Worm (Caenorhabditis elegans) whole organism, L4 larva: Measurements from ENCODE around the gene Y39A3CL.7.

Experiments
- F37D6.2 ChIP-seq: sonication (generic microtip); optimal IDR thresholded peaks from 2 replicates; lab custom pipeline; 2016; ENCODE audit warnings: mild to moderate bottlenecking, missing genetic modification characterization, missing compliant biosample characterization
- F49E8.2 ChIP-seq: sonication (generic microtip); optimal IDR thresholded peaks from 2 replicates; lab custom pipeline; 2016; ENCODE audit warnings: missing compliant biosample characterization, mild to moderate bottlenecking, missing genetic modification characterization, borderline replicate concordance
- Y48G9A.11 ChIP-seq: fragments of 200-800 bp; sonication (Bioruptor generic); IDR thresholded peaks from 2 replicates; pipeline ENCODE4 v1.3.6; 2022; ENCODE audit warnings: missing genetic modification reagents, missing genetic modification characterization, missing compliant biosample characterization
- Y75B8A.6 ChIP-seq: fragments of 200-800 bp; sonication (Bioruptor generic); IDR thresholded peaks from 2 replicates; pipeline ENCODE4 v1.3.6; 2022; ENCODE audit warnings: missing genetic modification reagents, missing genetic modification characterization, missing compliant biosample characterization
- aha-1 ChIP-seq: fragments of 150-350 bp; peaks from one replicate; lab custom pipeline; 2014; ENCODE audit warnings: missing biosample characterization, missing genetic modification characterization
- ama-1 ChIP-seq: fragments of 150-350 bp; optimal IDR thresholded peaks from 2 replicates; lab custom pipeline; 2014; ENCODE audit warnings: inconsistent platforms, mixed read lengths
- ceh-82 ChIP-seq: sonication (generic microtip); optimal IDR thresholded peaks from 2 replicates; lab custom pipeline; 2017; ENCODE audit warnings: missing biosample characterization, missing genetic modification characterization
- cey-2 ChIP-seq: sonication (generic microtip); optimal IDR thresholded peaks from 3 replicates; lab custom pipeline; 2017; ENCODE audit warnings: missing genetic modification characterization, mild to moderate bottlenecking, missing compliant biosample characterization, antibody characterized with exemption, borderline replicate concordance; ENCODE audit not compliant: insufficient read depth
- ctbp-1 ChIP-seq: fragments of 200-800 bp; sonication (Bioruptor generic); IDR thresholded peaks from 2 replicates; pipeline ENCODE4 v1.3.6; 2022; ENCODE audit warnings: missing genetic modification reagents, missing genetic modification characterization, missing compliant biosample characterization
- daf-16 ChIP-seq, 3 experiments: sonication (generic microtip); optimal IDR thresholded peaks; 2 replicates each; lab custom pipeline; 2016 to 2017; ENCODE audit warnings: missing genetic modification characterization in 3 of 3, missing genetic modification reagents in 3 of 3, mild to moderate bottlenecking in 2 of 3, missing compliant biosample characterization in 2 of 3, missing biosample characterization in 1 of 3, moderate library complexity in 1 of 3
- dmd-6 ChIP-seq: fragments of 200-800 bp; sonication (Bioruptor generic); IDR thresholded peaks from 2 replicates; pipeline ENCODE4 v1.3.6; 2022; ENCODE audit warnings: missing genetic modification reagents, missing genetic modification characterization, missing compliant biosample characterization
- dmd-9 ChIP-seq: fragments of 200-800 bp; sonication (Bioruptor generic); IDR thresholded peaks from 2 replicates; pipeline ENCODE4 v1.3.6; 2022; ENCODE audit warnings: missing genetic modification reagents, missing genetic modification characterization, missing compliant biosample characterization
- dve-1 ChIP-seq: sonication (generic microtip); optimal IDR thresholded peaks from 2 replicates; lab custom pipeline; 2017; ENCODE audit warnings: antibody characterized with exemption, mild to moderate bottlenecking, missing genetic modification characterization, missing compliant biosample characterization; ENCODE audit not compliant: insufficient read depth
- egl-43 ChIP-seq: fragments of 200-800 bp; sonication (Bioruptor generic); IDR thresholded peaks from 2 replicates; pipeline ENCODE4 v1.3.6; 2022; ENCODE audit warnings: missing genetic modification reagents, missing genetic modification characterization, missing compliant biosample characterization
- fkh-10 ChIP-seq: fragments of 150-350 bp; optimal IDR thresholded peaks from 2 replicates; lab custom pipeline; 2014; ENCODE audit warnings: missing biosample characterization, missing genetic modification reagents, missing genetic modification characterization
- hif-1 ChIP-seq, 2 experiments: sonication (generic microtip); optimal IDR thresholded peaks; 2 replicates each; lab custom pipeline; 2016 to 2017; ENCODE audit warnings: missing compliant biosample characterization in 2 of 2, missing genetic modification characterization in 2 of 2, missing genetic modification reagents in 2 of 2, missing genotype in 2 of 2, mild to moderate bottlenecking in 1 of 2
- hlh-11 ChIP-seq: fragments of 200-800 bp; sonication (Bioruptor generic); optimal IDR thresholded peaks from 2 replicates; lab custom pipeline; 2018; ENCODE audit warnings: mild to moderate bottlenecking, missing genetic modification characterization, missing compliant biosample characterization
- hlh-30 ChIP-seq: sonication (generic microtip); optimal IDR thresholded peaks from 2 replicates; lab custom pipeline; 2017; ENCODE audit warnings: antibody characterized with exemption, mild to moderate bottlenecking, missing genetic modification characterization, missing compliant biosample characterization; ENCODE audit not compliant: insufficient read depth
- hmg-1.1 ChIP-seq: fragments of 200-800 bp; sonication (Bioruptor generic); IDR thresholded peaks from 2 replicates; pipeline ENCODE4 v1.3.6; 2022; ENCODE audit warnings: missing genetic modification reagents, missing genetic modification characterization, missing compliant biosample characterization
- lin-13 ChIP-seq: fragments of 150-350 bp; optimal IDR thresholded peaks from 2 replicates; lab custom pipeline; 2014; ENCODE audit warnings: missing biosample characterization, missing genetic modification reagents, missing genetic modification characterization
- lin-38 ChIP-seq: fragments of 200-800 bp; sonication (Bioruptor generic); IDR thresholded peaks from 2 replicates; pipeline ENCODE4 v1.3.6; 2022; ENCODE audit warnings: missing genetic modification reagents, missing genetic modification characterization, missing compliant biosample characterization
- lsy-2 ChIP-seq, 2 experiments: fragments of 150-350 bp in 1 of 2; sonication (generic microtip) in 1 of 2; optimal IDR thresholded peaks; 2 replicates each; lab custom pipeline; 2014 to 2017; ENCODE audit warnings: missing biosample characterization in 2 of 2, missing genetic modification characterization in 2 of 2
- madf-5 ChIP-seq, 2 experiments: fragments of 200-800 bp; sonication (Bioruptor generic); IDR thresholded peaks; 2 replicates each; pipeline ENCODE4 v1.3.6; 2022; ENCODE audit warnings: missing compliant biosample characterization in 2 of 2, missing genetic modification characterization in 2 of 2
- mdl-1 ChIP-seq, 2 experiments: fragments of 150-350 bp in 1 of 2; sonication (generic microtip) in 1 of 2; optimal IDR thresholded peaks; 2 replicates each; lab custom pipeline; 2014 to 2017; ENCODE audit warnings: missing biosample characterization in 2 of 2, missing genetic modification characterization in 2 of 2
- mep-1 ChIP-seq: fragments of 150-350 bp; sonication (generic microtip); optimal IDR thresholded peaks from 3 replicates; lab custom pipeline; 2014; ENCODE audit warnings: missing biosample characterization, missing genetic modification characterization
- mes-2 ChIP-seq: sonication (generic microtip); optimal IDR thresholded peaks from 2 replicates; lab custom pipeline; 2016; ENCODE audit warnings: missing genotype, mild to moderate bottlenecking, missing genetic modification characterization, missing compliant biosample characterization; ENCODE audit not compliant: poor library complexity, severe bottlenecking
- nhr-11 ChIP-seq: fragments of 150-350 bp; optimal IDR thresholded peaks from 2 replicates; lab custom pipeline; 2014; ENCODE audit warnings: missing biosample characterization, missing genetic modification characterization
- nhr-111 ChIP-seq: fragments of 200-800 bp; sonication (Bioruptor generic); optimal IDR thresholded peaks from 2 replicates; lab custom pipeline; 2018; ENCODE audit warnings: mild to moderate bottlenecking, missing genetic modification characterization, missing compliant biosample characterization
- pha-4 ChIP-seq, 2 experiments: fragments of 150-350 bp in 1 of 2; fragments of 200-800 bp in 1 of 2; sonication (Bioruptor generic) in 1 of 2; IDR thresholded peaks in 1 of 2; optimal IDR thresholded peaks in 1 of 2; 2 replicates each; pipeline versions ENCODE4 v1.3.6 to Lab custom; 2014 to 2022; ENCODE audit warnings: missing genetic modification characterization in 2 of 2, missing genetic modification reagents in 2 of 2, missing biosample characterization in 1 of 2, missing compliant biosample characterization in 1 of 2
- php-3 ChIP-seq: fragments of 200-800 bp; sonication (Bioruptor generic); IDR thresholded peaks from 2 replicates; pipeline ENCODE4 v1.3.6; 2022; ENCODE audit warnings: missing genetic modification reagents, missing genetic modification characterization, missing compliant biosample characterization
- rbr-2 ChIP-seq: sonication (generic microtip); optimal IDR thresholded peaks from 2 replicates; lab custom pipeline; 2016; ENCODE audit warnings: missing genotype, missing genetic modification characterization, missing compliant biosample characterization
- set-16 ChIP-seq: fragments of 200-800 bp; sonication (Bioruptor generic); IDR thresholded peaks from 2 replicates; pipeline ENCODE4 v1.3.6; 2022; ENCODE audit warnings: missing genetic modification reagents, missing genetic modification characterization, missing compliant biosample characterization
- spr-3 ChIP-seq: fragments of 200-800 bp; sonication (Bioruptor generic); optimal IDR thresholded peaks from 2 replicates; lab custom pipeline; 2018; ENCODE audit warnings: mild to moderate bottlenecking, missing genetic modification characterization, missing compliant biosample characterization
- unc-130 ChIP-seq: sonication (generic microtip); optimal IDR thresholded peaks from 2 replicates; lab custom pipeline; 2016; ENCODE audit warnings: missing genetic modification reagents, missing genetic modification characterization, missing compliant biosample characterization
- unc-62 ChIP-seq, 3 experiments: fragments of 150-350 bp in 1 of 3; sonication (generic microtip); optimal IDR thresholded peaks in 2 of 3; peaks in 1 of 3; 1 replicate in 1 of 3; 2 replicates in 2 of 3; lab custom pipeline; 2014 to 2017; ENCODE audit warnings: missing biosample characterization in 3 of 3, missing genetic modification characterization in 3 of 3, missing genetic modification reagents in 3 of 3, missing genotype in 1 of 3
- zfp-2 ChIP-seq: sonication (generic microtip); optimal IDR thresholded peaks from 2 replicates; lab custom pipeline; 2016; ENCODE audit warnings: mild to moderate bottlenecking, missing genetic modification characterization, missing compliant biosample characterization
- ztf-11 ChIP-seq: fragments of 150-350 bp; optimal IDR thresholded peaks from 2 replicates; lab custom pipeline; 2014; ENCODE audit warnings: missing biosample characterization, missing genetic modification characterization
- ztf-7 ChIP-seq: fragments of 150-350 bp; optimal IDR thresholded peaks from 2 replicates; lab custom pipeline; 2014; ENCODE audit warnings: missing biosample characterization, missing genetic modification characterization

The Y39A3CL.7 gene

DNA sequence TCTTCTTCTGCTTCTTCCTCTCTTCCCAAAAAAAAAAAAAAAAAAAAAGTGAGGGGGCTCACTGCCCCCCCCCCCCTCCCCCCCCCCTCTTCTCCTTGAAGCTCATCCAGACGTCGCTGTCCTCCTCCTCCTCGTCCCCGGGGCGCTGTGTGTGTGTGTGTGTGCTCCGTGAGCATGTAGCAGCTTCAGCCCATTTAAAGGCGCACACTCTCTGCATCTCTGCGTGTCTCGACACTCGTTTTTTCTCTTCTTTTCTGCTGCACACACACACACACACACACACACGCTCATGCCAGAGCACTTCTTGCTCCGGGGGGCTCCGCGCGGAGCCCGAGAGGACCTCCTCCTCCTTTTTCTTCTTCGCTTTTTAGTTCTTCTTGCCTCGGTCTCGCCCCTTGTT, 38.9 kb upstream of the Y39A3CL.7 start:
- TF ChIP-seq mep-1 (tag; lab: Kevin White, UChicago), result peak; percentile 83
- TF ChIP-seq ama-1, result no peak
- peak; percentile 94 for TF ChIP-seq aha-1 (tag; lab: Kevin White, UChicago)
- peak in 1 of 2 experiments; percentile 53 for TF ChIP-seq mdl-1 (tag; optimal IDR thresholded peaks at IDR 0.05; lab: Kevin White, UChicago)
- no peak for TF ChIP-seq unc-62 (GFP tag; optimal IDR thresholded peaks at IDR 0.05 in 1 of 2; lab: Kevin White, UChicago)
- TF ChIP-seq unc-62 (tag; optimal IDR thresholded peaks at IDR 0.05; lab: Kevin White, UChicago), result no peak
- TF ChIP-seq ztf-7 (tag; lab: Kevin White, UChicago), result no peak
- TF ChIP-seq rbr-2 (tag; lab: Kevin White, UChicago), result peak; percentile 75
- TF ChIP-seq dve-1 (tag; lab: Kevin White, UChicago), result peak; percentile 6
- no peak for TF ChIP-seq Y48G9A.11 (GFP tag; lab: Robert Waterston, UW)
- TF ChIP-seq ctbp-1, result peak; percentile 66; the same call in 1 of the 2 replicates
- TF ChIP-seq dmd-9 (GFP tag; lab: Robert Waterston, UW), result no peak
- TF ChIP-seq hlh-30 (tag; lab: Kevin White, UChicago), result peak; percentile 64
- TF ChIP-seq dmd-6 (GFP tag; lab: Robert Waterston, UW), result peak; percentile 14; the same call in 1 of the 2 replicates
- peak; percentile 75 for TF ChIP-seq hmg-1.1 (GFP tag; lab: Robert Waterston, UW)
- no peak for TF ChIP-seq nhr-111
- no peak for TF ChIP-seq Y75B8A.6 (GFP tag; lab: Robert Waterston, UW)
- peak; percentile 98 for TF ChIP-seq set-16 (GFP tag; lab: Robert Waterston, UW)
- peak; percentile 71 for TF ChIP-seq egl-43 (GFP tag; lab: Robert Waterston, UW)
- TF ChIP-seq mes-2, result peak; percentile 46
- TF ChIP-seq fkh-10, result peak; percentile 38
- peak; percentile 36 to 76 for TF ChIP-seq lsy-2 (tag; optimal IDR thresholded peaks at IDR 0.05; lab: Kevin White, UChicago)
- TF ChIP-seq hlh-11 (tag; lab: Kevin White, UChicago), result peak; percentile 47
- peak; percentile 42 for TF ChIP-seq nhr-11 (tag; lab: Kevin White, UChicago)
- TF ChIP-seq lin-13 (GFP tag; lab: Kevin White, UChicago), result peak; percentile 20
- TF ChIP-seq lin-38, result peak; percentile 28; the same call in 1 of the 2 replicates
- TF ChIP-seq pha-4 (GFP tag; IDR thresholded peaks at IDR 0.05; lab: Robert Waterston, UW), result peak; percentile 67; the same call in 1 of the 2 replicates
- no peak for TF ChIP-seq pha-4 (tag; optimal IDR thresholded peaks at IDR 0.05; lab: Kevin White, UChicago)
- peak; percentile 32 for TF ChIP-seq F37D6.2 (tag; lab: Kevin White, UChicago)
- TF ChIP-seq hif-1 (tag; optimal IDR thresholded peaks at IDR 0.05; lab: Kevin White, UChicago), result peak in 1 of 2 experiments; percentile 57

DNA sequence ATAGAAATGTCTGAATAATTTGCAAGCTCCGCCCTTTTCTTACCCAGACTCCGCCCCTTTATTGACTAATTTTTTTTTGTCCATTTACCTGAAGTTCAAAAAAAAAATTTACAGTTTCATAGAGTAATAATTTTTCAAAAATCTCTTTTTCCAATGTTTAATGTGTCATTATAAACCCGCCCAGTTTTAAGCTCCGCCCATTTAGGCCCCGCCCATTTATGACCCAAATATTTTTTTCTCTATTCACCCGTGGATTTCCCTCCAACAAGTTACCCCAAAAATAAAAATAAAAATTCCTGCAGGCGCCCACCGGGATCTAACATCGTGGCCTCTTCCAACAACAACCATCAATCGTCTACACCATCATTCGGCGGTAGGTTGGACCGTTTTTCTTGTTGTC, 36.7 kb upstream of the Y39A3CL.7 start, which contains the start of gene rimb-1:
Gene rimb-1, plus strand, starts transcription at position 301 of the 400 bp plus-strand sequence.
- TF ChIP-seq unc-62 (GFP tag; optimal IDR thresholded peaks at IDR 0.05 in 1 of 2; lab: Kevin White, UChicago), result peak in 1 of 2 experiments; percentile 45
- TF ChIP-seq unc-62 (tag; optimal IDR thresholded peaks at IDR 0.05; lab: Kevin White, UChicago), result no peak
- no peak for TF ChIP-seq daf-16 (GFP tag; optimal IDR thresholded peaks at IDR 0.05; lab: Kevin White, UChicago)
- no peak for TF ChIP-seq daf-16 (tag; optimal IDR thresholded peaks at IDR 0.05; lab: Kevin White, UChicago)

DNA sequence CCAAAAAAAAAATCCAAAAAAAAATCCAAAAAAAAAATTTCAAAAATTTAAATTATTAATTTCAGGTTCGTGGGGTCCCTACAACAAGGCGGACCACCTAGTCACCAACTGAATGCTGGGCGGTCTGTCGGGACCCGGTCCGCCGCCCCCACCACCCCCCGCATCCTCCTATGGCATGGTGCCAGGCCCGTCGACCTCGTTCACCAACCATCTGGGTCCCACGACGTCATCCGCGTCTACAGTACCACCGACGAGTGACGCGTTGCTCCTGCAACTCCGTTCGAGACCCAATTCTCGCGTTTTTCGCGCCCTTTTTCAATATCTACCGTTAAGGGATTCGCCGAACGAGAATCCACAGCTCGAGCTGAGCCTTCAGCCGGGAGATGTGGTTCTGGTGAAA, 35.7 kb upstream of the Y39A3CL.7 start:
- no peak for TF ChIP-seq cey-2
- TF ChIP-seq ceh-82 (tag; lab: Kevin White, UChicago), result no peak
- no peak for TF ChIP-seq madf-5 (GFP tag; IDR thresholded peaks at IDR 0.05; lab: Robert Waterston, UW)
- TF ChIP-seq F49E8.2 (tag; lab: Kevin White, UChicago), result no peak
- TF ChIP-seq egl-43 (GFP tag; lab: Robert Waterston, UW), result 0 out of 2 replicates have a peak, but pooled peaks have one; percentile 35
- TF ChIP-seq zfp-2, result no peak
- TF ChIP-seq spr-3 (GFP tag; lab: Kevin White, UChicago), result no peak
- TF ChIP-seq unc-130, result no peak
- TF ChIP-seq lsy-2 (tag; optimal IDR thresholded peaks at IDR 0.05; lab: Kevin White, UChicago), result no peak
- 0 out of 2 replicates have a peak, but pooled peaks have one; percentile 46 for TF ChIP-seq php-3 (GFP tag; lab: Robert Waterston, UW)
- TF ChIP-seq set-16 (GFP tag; lab: Robert Waterston, UW), result peak; percentile 92
- no peak for TF ChIP-seq ztf-11 (tag; lab: Kevin White, UChicago)
- TF ChIP-seq, all 104 proteins: peak for 3
